Fruit fly (Drosophila melanogaster) whole organism, larva: ENCODE data around the gene CG17029.
A peak's percentile ranks its signal among the peaks of the same experiment; 100 is the strongest.

Experiments used
- noc ChIP-seq: fragments of 200-800 bp; sonication (Bioruptor generic); optimal IDR thresholded peaks from 3 replicates; lab custom pipeline; 2019; ENCODE audit warnings: missing biosample characterization, mild to moderate bottlenecking, missing genetic modification characterization, moderate library complexity

Gene CG17029

dm6 chr3L:15976758-15977157, at the start of gene CG17029:
TSS of gene CG17029 (plus strand) at chr3L:15976870.
- no peak for TF ChIP-seq noc

- no peak for TF ChIP-seq noc
Measured at dm6 chr3L:15940823-15941222, 35.8 kb upstream of the CG17029 start.

DNA sequence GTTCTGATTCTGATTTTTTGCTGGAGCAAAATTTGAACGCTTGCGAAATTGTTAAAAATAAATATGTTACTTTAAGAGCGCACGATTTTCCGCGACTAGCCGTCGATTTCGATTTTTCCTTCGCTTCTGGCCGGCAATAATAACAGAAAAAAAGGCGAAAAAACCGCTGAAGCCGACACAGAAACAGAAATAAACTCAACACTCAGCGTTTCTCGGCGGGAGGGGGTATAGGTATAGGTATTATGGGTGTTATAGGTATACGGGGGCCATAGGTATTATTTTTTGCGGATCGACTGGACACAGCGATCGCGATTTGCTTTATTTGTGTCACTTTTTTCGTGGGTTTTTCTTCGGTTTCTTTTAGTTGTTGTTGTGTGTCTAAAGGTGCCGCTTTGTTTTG, 24.4 kb upstream of the CG17029 start:
- no peak for TF ChIP-seq noc

DNA sequence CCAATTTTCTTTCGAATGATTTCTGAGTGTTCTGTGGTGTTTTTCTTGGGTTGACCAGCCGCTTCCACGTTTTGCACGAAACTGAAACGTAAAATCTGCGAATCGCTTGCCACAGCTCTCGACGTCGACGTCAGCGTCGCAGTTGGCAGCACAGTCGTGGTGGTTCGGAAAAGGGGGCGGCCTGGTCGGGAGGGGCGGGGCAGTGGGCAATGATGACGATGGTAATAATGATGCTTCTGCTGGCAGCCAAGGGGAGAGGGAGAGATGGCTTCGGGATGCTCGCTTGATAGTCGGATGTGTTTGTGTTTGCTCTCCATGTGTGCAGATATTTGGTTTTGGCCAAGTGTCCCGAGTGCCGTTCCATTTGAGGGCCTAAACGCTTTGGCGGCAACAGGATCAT, 23.8 kb upstream of the CG17029 start:
- TF ChIP-seq noc, result no peak

DNA sequence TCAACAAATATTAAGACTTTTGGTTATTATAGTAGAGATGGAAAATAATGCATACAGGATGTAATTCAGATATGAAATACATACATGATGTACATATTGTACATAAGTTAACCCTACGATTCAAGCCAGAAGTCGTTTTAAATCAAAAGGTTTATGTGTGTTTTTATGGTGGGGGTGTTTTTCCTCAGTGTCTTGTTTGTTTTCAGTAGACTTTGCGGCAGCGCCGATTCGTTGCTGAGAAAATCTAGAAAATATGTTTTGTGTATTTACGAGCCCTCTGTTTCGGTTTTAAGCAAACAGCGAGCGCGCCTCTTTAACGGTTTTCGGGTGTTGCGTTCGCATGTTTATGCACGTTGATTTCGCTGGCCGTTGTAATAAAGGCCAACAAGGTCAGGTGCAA, 22.8 kb upstream of the CG17029 start:
- TF ChIP-seq noc, result no peak

dm6 chr3L:15954784-15955427, 21.8 kb upstream of the CG17029 start, which contains the start of the genes Pka-C3 and GXIVsPLA2:
TSS of gene Pka-C3 (minus strand) at chr3L:15954797.
TSS of gene GXIVsPLA2 (plus strand) at chr3L:15955096.
- TF ChIP-seq noc, result no peak

dm6 chr3L:15956448-15957010, 20.1 kb upstream of the CG17029 start, which contains the start of gene elgi:
TSS of gene elgi (plus strand) at chr3L:15956550.
- TF ChIP-seq noc, result peak; percentile 59

dm6 chr3L:15958612-15959315, 17.9 kb upstream of the CG17029 start, which contains the start of gene CG17032:
TSS of gene CG17032 (plus strand) at chr3L:15958843.
- TF ChIP-seq noc, result peak; percentile 65

DNA sequence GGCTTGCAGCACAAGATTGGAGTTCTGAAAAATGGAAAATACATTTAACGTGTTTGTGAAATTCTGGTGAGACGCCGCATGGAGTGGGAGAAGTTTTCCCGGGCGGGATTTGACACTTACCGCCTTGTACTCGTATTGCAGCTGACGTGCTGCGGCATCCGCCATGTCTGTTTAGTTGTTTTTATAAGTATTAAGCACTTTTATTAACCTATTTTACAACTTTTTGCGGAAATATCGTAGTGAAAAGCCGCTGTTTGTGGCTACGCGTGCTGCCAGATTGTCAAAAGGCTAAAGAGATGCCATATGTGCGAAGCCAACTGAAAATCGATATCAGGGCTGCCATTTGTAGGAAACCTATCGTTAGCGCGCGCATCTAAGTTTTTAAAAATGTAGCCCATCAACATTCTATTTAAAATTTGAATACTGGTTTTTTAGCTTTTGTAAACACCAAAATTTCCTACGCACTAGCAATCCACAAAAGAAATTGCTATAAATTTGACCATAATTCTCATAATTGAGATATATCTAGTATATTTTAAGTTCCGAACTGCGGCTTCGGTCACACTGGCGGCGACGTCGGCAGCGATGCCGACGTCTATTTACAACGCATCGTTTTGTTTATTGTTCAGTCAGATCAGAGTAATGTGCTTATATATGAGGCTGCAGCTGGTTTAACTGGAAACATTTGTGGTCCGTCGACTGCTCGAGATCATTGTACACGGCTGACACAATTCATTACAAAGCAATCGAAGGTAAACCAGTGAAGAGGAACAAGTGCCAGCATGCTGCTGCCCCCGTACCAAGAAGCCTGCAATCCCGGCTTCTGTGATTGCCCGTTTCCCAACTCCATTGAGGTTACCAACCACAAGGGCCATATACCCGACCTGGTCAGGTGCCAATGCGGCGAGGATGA, 8.8 kb upstream of the CG17029 start, which contains the start of the genes Brr2 and CG10516:
TSS of gene Brr2 (minus strand) at position 285 of the 913 bp plus-strand sequence.
TSS of gene CG10516 (plus strand) at position 617 of the 913 bp plus-strand sequence.
- no peak for TF ChIP-seq noc

- no peak for TF ChIP-seq noc
Measured at dm6 chr3L:15968686-15969085, 8.0 kb upstream of the CG17029 start.

dm6 chr3L:15974166-15974565, 2.5 kb upstream of the CG17029 start:
- no peak for TF ChIP-seq noc

dm6 chr3L:15975068-15975467, 1.6 kb upstream of the CG17029 start, which contains the start of gene CG17026:
TSS of gene CG17026 (plus strand) at chr3L:15975368.
- TF ChIP-seq noc, result no peak

DNA sequence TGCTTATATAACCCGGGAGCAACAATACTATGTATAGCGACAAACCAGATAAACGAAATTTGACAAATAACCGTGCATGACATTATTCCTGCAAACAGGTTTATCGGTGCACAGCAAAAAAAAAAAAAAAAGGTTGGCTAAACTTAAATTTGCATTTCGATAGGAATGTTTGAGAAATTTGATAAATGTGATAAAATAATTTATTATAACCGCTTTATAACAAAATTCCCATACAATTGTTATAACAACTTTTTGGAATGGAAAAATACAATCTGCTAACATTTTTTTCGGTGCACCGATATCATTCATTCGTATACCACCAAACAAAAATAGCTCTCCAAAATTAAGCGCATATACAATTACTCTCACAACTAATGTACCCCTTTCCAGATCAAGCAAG, 895 bp downstream of the CG17029 start:
- TF ChIP-seq noc, result peak; percentile 20

DNA sequence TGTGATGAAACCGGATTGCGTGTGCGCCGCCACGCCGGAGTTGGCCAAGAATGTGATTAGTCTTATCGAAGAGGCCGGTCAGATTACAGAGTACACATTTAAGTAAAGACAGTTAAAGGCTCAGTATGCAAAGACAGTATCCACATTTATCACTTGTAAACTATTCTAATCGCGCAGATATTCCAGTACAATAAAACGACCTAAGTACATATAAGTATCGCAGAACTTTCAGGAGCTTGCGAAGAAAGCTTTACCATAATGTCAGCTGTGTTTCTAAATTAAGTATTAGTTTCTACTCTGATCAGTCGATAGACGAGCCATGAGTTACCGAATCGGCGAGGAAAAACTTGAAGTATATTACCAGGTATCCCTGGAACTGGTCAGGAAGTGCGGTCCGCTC, 1.6 kb downstream of the CG17029 start, which contains the start of gene CG17028:
TSS of gene CG17028 (plus strand) at position 301 of the 400 bp plus-strand sequence.
- TF ChIP-seq noc, result no peak

- no peak for TF ChIP-seq noc
Measured at dm6 chr3L:15979240-15979639, 2.6 kb downstream of the CG17029 start.

dm6 chr3L:15979912-15980311, 3.2 kb downstream of the CG17029 start, which contains the start of gene CG17027:
TSS of gene CG17027 (plus strand) at chr3L:15980100.
- TF ChIP-seq noc, result peak; percentile 39
